Worm (Caenorhabditis elegans): Measurements from ENCODE around the gene C28F5.1.

C28F5.1 gene

DNA sequence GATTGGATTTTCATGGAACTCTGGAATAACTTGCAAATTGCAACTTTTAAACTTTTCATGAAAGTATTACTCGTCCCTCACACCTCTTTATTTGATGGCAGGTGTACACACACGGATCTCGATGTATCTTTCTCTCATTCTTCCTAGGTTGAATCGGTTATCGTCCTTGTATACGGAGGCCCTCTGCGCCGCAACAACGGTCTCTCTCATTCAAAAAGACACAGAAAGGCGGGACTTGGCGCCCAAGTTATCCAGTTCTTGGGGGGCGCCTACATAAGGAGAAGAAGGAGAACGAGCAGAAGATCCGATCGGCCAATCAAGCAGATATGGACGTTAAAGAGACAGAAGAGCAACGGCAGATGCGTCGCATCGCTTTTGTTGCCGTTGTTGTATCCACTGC, 38.7 kb downstream of the C28F5.1 start, which contains the start of gene rol-8:
Gene rol-8 (plus strand): TSS at position 301 of the 400 bp plus-strand sequence.
- TF ChIP-seq hlh-6 (tag; optimal IDR thresholded peaks at IDR 0.05) (no peak), pros-1 (tag; optimal IDR thresholded peaks at IDR 0.05) (no peak), pha-4 (tag; optimal IDR thresholded peaks at IDR 0.05) (no peak), dmd-4 (tag; optimal IDR thresholded peaks at IDR 0.05; ENCODE audit: borderline replicate concordance) (no peak), C08G9.2 (tag; optimal IDR thresholded peaks at IDR 0.05) (no peak), ceh-30 (tag; optimal IDR thresholded peaks at IDR 0.05) (no peak), ceh-18 (tag; optimal IDR thresholded peaks at IDR 0.05) (no peak), nhr-11 (tag; optimal IDR thresholded peaks at IDR 0.05) (no peak), F13H6.1 (tag; optimal IDR thresholded peaks at IDR 0.05) (no peak), nhr-232 (tag; optimal IDR thresholded peaks at IDR 0.05) (no peak), ceh-48 (tag; optimal IDR thresholded peaks at IDR 0.05) (no peak), syd-9 (tag; optimal IDR thresholded peaks at IDR 0.05) (no peak), hlh-13 (GFP tag; optimal IDR thresholded peaks at IDR 0.05) (no peak), sox-4 (tag; optimal IDR thresholded peaks at IDR 0.05) (no peak)

DNA sequence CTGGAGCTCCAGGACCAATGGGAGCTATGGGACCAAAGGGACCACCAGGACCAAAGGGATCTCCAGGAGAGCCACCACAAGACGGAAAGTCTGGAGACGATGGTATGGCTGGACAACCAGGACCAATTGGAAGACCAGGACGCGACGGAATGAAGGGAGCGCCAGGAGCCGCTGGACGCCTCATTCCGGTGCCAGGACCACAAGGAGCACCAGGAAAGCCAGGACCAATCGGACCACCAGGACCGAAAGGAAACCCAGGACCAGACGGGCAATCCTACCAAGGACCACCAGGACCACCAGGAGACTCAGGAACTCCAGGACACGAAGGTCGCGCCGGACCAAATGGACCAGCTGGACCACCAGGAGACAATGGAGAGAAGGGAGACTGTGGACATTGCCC, 39.7 kb downstream of the C28F5.1 start:
- no peak for TF ChIP-seq pat-9 (tag; optimal IDR thresholded peaks at IDR 0.05)
- TF ChIP-seq ceh-9 (tag; optimal IDR thresholded peaks at IDR 0.05), result no peak
- no peak for TF ChIP-seq ceh-31 (tag; optimal IDR thresholded peaks at IDR 0.05)
- TF ChIP-seq nhr-232 (tag; optimal IDR thresholded peaks at IDR 0.05), result no peak
- no peak for TF ChIP-seq C38D4.7 (GFP tag; optimal IDR thresholded peaks at IDR 0.05)
- no peak for TF ChIP-seq hlh-15 (tag; optimal IDR thresholded peaks at IDR 0.05)
- TF ChIP-seq ceh-18 (tag; optimal IDR thresholded peaks at IDR 0.05), result no peak
- no peak for TF ChIP-seq mec-3 (tag; optimal IDR thresholded peaks at IDR 0.05; ENCODE audit: borderline replicate concordance)
- no peak for TF ChIP-seq sox-2 (GFP tag; IDR thresholded peaks at IDR 0.05)
- TF ChIP-seq ceh-19 (GFP tag; optimal IDR thresholded peaks at IDR 0.05), result no peak
- TF ChIP-seq unc-86 (tag; optimal IDR thresholded peaks at IDR 0.05), result no peak
- TF ChIP-seq unc-3 (GFP tag; conservative IDR thresholded peaks at IDR 0.05), result no peak
- TF ChIP-seq unc-3 (tag; optimal IDR thresholded peaks at IDR 0.05), result no peak
- TF ChIP-seq dmd-4 (tag; optimal IDR thresholded peaks at IDR 0.05; ENCODE audit: borderline replicate concordance), result no peak
- no peak for TF ChIP-seq sox-4 (tag; optimal IDR thresholded peaks at IDR 0.05)
- no peak for TF ChIP-seq dve-1 (tag; optimal IDR thresholded peaks at IDR 0.05)
- TF ChIP-seq ceh-22 (tag; optimal IDR thresholded peaks at IDR 0.05), result no peak
- no peak for TF ChIP-seq hlh-6 (tag; optimal IDR thresholded peaks at IDR 0.05)

DNA sequence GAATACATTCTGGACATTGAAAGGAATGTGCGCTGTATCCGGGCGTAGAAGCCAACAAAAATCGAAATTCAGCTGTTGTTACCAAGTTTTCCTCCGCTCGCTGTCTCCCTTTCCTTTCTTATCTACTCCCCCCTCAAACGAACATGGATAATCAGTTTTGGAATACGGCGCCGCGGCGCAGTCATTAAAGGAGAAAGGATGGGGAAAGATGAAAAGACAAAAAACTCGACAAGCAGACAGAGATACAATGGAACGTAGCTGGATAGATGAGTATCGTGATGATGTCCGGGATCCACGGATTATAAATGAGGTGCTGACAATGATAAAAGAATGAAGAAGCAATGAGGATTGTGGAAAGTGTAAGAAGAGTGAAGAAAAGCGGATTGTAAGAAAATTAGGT, 40.3 kb downstream of the C28F5.1 start:
- TF ChIP-seq eyg-1 (tag; optimal IDR thresholded peaks at IDR 0.05) (no peak), C38D4.7 (GFP tag; optimal IDR thresholded peaks at IDR 0.05) (no peak), ceh-6 (GFP tag; optimal IDR thresholded peaks at IDR 0.05) (no peak), hlh-30 (tag; optimal IDR thresholded peaks at IDR 0.05; ENCODE audit: insufficient read depth) (no peak)

DNA sequence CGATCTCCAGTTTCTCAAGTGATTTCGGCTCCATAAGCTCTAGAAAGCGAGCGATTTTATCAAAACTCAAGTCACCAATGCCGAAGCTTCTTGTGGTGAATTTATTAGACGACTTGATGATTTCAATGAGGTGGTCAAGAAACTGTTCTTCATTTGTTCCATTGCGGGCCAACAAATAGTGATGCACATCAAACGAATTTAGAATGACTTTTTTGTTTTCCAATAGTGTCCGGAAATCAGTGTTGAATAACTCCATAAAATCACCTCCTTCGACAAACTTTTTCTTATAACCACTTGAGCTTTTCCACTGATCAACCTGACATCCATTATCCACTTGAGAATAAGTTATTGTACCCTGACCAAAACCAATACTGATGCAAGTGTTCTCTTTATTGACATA, 42.2 kb downstream of the C28F5.1 start:
- TF ChIP-seq ztf-16 (tag; optimal IDR thresholded peaks at IDR 0.05), result no peak
- TF ChIP-seq che-1 (tag; optimal IDR thresholded peaks at IDR 0.05), result no peak
- no peak for TF ChIP-seq K09A11.1 (tag; optimal IDR thresholded peaks at IDR 0.05; ENCODE audit: insufficient read depth)
- no peak for TF ChIP-seq sdc-2 (tag; optimal IDR thresholded peaks at IDR 0.05)
- no peak for TF ChIP-seq ceh-18 (tag; optimal IDR thresholded peaks at IDR 0.05)
- no peak for TF ChIP-seq F13H6.1 (tag; optimal IDR thresholded peaks at IDR 0.05)
- no peak for TF ChIP-seq unc-3 (GFP tag; conservative IDR thresholded peaks at IDR 0.05)
- no peak for TF ChIP-seq unc-3 (tag; optimal IDR thresholded peaks at IDR 0.05)
- TF ChIP-seq pat-9 (tag; optimal IDR thresholded peaks at IDR 0.05), result no peak
- no peak for TF ChIP-seq pros-1 (tag; optimal IDR thresholded peaks at IDR 0.05)
- TF ChIP-seq nhr-232 (tag; optimal IDR thresholded peaks at IDR 0.05), result no peak
- no peak for TF ChIP-seq fax-1 (tag; optimal IDR thresholded peaks at IDR 0.05)
